Fruit fly (Drosophila melanogaster): ENCODE data around the gene CG10041.

- TF ChIP-seq psq (optimal IDR thresholded peaks at IDR 0.05), result no peak
- TF ChIP-seq pan (optimal IDR thresholded peaks at IDR 0.05), result no peak
- TF ChIP-seq usp (GFP tag; optimal IDR thresholded peaks at IDR 0.05), result no peak
- TF ChIP-seq CG8478 (optimal IDR thresholded peaks at IDR 0.05), result no peak
- TF ChIP-seq Dll (optimal IDR thresholded peaks at IDR 0.05), result no peak
These were observed 10.5 kb downstream of the CG10041 start, which contains the start of gene Sgsf for dm6 chr3R:12341374-12341773.

Measured in whole organism.